Fruit fly (Drosophila melanogaster) Kc167 (cell line): ENCODE data around the gene Ibf2.
A peak's percentile ranks its signal among the peaks of the same experiment; 100 is the strongest.

Experiments
- Myc ChIP-seq: fragments of >200 bp; optimal IDR thresholded peaks from 2 replicates; lab custom pipeline; 2017; ENCODE audit warnings: missing external identifiers
- Sin3A ChIP-seq: fragments of >200 bp; optimal IDR thresholded peaks from 2 replicates; lab custom pipeline; 2018; ENCODE audit warnings: missing external identifiers
- h ChIP-seq: fragments of >200 bp; optimal IDR thresholded peaks from 3 replicates; lab custom pipeline; 2018; ENCODE audit warnings: missing external identifiers
- insv ChIP-seq: fragments of >200 bp; optimal IDR thresholded peaks from 3 replicates; lab custom pipeline; 2018; ENCODE audit warnings: missing external identifiers
- psq ChIP-seq: fragments of >200 bp; optimal IDR thresholded peaks from 2 replicates; lab custom pipeline; 2017; ENCODE audit warnings: missing external identifiers
- ttk ChIP-seq: sonication (Bioruptor generic); optimal IDR thresholded peaks from 2 replicates; lab custom pipeline; 2017; ENCODE audit warnings: missing external identifiers

Ibf2 gene

DNA sequence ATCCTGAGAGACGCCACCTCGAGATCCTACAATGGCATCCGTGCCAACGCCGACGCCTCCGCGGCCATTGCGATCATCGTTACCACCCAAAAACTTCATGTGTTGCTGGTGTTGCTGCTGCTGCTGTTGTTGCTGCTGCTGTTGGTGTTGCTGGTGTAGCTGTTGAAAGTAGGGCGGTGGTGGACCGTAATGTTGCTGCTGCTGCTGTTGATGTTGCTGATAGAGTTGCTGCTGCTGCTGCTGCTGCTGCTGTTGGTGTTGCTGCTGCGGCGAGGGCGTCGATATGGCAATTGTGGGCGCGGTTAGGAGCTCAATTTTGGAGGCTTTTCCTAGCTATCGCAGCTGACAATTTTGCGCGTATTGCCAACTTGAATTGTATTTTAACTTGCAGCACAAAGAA lies 24.5 kb downstream of the Ibf2 start:
- TF ChIP-seq Sin3A = no peak
- TF ChIP-seq ttk (lab: Kevin White, UChicago) = no peak
- no peak for TF ChIP-seq insv
- TF ChIP-seq psq (lab: Kevin White, UChicago) = no peak
- TF ChIP-seq Myc (lab: Kevin White, UChicago) = no peak
- no peak for TF ChIP-seq h

DNA sequence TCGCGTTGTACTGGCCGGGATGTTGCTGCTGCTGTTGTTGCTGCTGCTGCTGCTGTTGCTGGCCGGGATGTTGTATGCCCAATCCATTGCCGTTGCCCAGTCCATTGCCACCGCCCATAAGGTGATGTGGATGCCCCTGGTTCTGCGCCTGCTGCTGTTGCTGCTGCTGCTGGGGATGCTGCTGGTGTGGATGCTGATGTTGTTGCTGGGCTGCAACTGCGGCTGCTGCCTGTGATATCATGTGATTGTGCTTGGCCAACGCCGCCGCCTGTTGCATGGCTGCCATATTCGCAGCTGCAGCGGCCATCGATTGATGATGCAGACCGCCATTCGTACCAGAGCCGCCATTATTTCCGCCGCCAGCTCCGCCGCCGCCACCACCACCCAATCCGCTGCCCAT lies 26.0 kb downstream of the Ibf2 start:
- TF ChIP-seq insv = no peak
- TF ChIP-seq h = no peak
- no peak for TF ChIP-seq ttk (lab: Kevin White, UChicago)
- no peak for TF ChIP-seq Myc (lab: Kevin White, UChicago)
- no peak for TF ChIP-seq psq (lab: Kevin White, UChicago)
- no peak for TF ChIP-seq Sin3A

DNA sequence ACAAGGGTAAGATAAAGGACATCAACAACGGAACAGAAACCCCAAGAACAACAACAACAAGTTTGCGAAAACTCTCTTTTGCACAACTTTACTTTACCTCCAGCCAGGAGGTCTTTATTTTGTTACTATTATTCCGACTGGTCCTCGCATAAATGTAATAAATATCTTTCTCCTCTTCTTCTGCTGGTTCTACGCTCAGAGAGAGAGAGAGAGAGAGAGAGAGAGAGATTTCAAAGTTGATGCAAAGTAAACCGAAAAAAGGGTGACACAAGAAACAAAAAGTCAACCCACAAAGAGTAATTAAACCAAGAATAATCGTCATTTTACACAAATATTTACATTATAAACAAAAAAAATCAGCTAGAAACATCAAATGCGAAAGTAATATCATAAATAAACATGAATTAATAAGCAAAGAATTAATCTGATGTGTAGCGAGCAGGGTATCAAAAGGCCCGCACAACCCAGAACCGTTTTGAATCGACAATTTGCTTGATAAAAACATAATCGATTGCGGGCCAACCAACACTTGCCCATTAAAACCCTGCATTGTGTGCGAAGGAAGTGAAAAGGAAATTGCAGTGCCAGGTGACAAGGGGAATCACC lies 28.2 kb downstream of the Ibf2 start:
- no peak for TF ChIP-seq Myc (lab: Kevin White, UChicago)

DNA sequence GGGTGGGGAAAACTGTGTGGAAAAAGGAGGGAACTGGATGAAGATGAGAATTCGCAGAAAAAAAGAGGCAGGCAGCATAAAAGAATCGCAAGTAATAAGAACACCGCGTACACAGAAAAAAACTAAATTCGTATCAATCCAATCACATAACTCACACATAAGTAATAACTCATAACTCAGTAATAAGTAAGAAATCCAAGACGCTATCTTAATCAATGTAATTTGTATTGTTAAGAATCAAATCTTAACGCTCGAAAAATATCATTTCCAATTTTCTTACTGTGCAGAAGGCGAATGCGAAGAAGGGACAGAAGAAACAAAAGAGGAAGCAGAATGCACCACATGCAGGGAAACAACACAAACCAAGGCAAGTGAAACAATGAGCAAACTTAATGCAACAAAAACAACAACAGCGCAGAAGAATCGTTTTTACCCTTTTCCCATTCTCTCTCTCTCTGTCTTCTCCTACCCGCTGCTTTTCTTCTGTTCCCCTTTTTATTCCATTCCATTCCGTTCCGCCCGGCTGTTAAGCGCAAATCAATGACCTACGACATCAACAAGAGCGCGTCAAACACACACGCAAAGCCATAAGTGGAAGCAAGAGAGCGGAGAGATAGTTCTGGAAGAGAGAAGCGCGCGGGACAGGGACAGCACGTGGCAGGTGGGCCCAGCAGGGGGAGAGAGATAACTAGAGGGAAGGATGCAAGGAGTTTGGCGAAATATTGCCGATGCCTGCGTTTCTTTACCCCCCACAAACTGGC lies 29.0 kb downstream of the Ibf2 start:
- peak; percentile 36 for TF ChIP-seq psq (lab: Kevin White, UChicago)
- no peak for TF ChIP-seq Myc (lab: Kevin White, UChicago)

DNA sequence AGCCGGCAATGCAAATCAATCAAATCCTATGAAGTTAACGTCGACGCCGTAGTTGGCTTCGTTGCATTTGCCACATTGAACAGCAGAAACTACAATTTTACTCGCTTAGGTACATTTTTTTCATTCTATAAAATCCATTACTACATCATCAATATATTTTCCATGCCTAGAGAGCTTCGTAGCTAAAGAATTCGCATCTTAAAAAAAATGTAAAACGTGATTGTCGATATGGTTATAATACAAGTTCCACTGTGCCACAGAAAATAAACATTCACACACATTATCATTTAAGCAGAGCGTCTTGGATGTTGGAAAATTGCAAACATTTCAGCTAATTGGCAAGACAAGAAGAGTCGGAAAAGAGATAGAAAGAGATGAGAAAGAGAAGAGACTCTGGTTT lies 30.4 kb downstream of the Ibf2 start:
- TF ChIP-seq psq (lab: Kevin White, UChicago) (no peak), ttk (lab: Kevin White, UChicago) (no peak), Sin3A (no peak), Myc (lab: Kevin White, UChicago) (no peak), h (no peak)

DNA sequence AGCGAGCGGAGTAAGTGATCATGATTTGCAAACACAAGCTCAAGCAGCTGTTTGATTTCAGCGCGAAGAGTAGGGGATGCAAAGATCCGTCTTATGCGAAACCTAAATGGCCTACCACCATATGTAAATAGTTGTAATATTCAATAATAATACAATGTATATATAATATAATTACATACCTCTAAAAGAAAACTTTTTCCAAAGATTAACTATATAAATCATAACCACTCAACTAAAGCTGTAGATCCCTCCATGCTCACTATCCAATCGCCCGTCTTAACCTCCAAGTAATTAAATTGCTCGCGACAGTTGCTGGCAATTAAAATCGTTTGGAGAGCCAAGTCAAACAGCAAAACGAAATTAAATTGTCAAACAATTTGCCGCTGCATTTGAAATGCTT lies 31.0 kb downstream of the Ibf2 start:
- no peak for TF ChIP-seq psq (lab: Kevin White, UChicago)
- TF ChIP-seq Sin3A = no peak
- no peak for TF ChIP-seq h
- no peak for TF ChIP-seq Myc (lab: Kevin White, UChicago)
- TF ChIP-seq insv = no peak
- TF ChIP-seq ttk (lab: Kevin White, UChicago) = no peak

DNA sequence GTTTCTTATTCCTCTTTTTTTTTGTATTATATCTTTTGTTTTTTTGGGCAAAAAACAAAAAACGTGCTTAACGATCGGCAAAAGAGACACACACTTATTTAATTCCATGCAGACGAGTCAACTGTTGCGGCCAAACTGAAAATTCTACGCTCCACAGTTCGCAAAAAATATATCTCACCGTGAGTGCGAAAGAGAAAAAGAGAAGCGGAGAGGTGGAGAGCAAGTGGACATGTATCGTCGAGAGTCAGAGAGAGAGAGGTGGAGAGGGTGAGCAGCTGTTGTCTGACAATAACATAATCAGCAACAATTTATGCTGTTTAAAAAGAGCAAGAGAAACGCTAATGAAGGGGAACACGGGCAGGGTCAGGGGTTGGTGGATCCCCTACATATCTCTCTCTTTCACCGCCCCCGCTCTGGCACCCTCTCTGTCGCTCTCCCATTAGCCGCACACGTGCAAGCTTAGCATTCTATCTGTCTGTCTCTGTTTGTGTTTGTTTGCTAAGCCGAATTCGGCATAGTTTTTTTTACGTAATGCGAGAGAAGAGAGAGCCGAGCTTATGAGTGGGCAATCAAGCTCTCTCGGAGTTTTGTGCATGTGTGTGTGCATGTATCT lies 31.5 kb downstream of the Ibf2 start:
- TF ChIP-seq Myc (lab: Kevin White, UChicago) (no peak), psq (lab: Kevin White, UChicago) (no peak), h (no peak), insv (no peak), Sin3A (no peak), ttk (lab: Kevin White, UChicago) (no peak)

DNA sequence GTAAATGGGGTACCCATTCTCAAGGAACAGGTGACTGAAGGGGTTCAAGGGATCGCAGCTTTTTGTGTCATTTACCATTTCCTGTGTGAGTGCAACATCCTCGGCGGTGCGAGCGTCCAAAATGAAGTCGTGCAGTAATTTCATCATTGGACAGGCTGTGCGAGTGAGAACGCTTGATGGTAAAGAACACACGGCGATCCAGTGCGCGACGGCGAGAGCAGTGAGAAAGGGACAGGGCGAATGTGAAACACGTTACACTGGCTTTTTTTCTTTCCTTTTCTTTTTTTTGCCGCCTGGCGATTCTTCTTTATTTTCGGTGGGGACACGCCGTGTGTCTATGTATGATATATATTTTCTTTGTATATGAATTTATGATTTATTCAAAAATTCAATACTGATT lies 32.2 kb downstream of the Ibf2 start:
- TF ChIP-seq insv (no peak), ttk (lab: Kevin White, UChicago) (no peak), Myc (lab: Kevin White, UChicago) (no peak), Sin3A (no peak), h (no peak), psq (lab: Kevin White, UChicago) (no peak)

DNA sequence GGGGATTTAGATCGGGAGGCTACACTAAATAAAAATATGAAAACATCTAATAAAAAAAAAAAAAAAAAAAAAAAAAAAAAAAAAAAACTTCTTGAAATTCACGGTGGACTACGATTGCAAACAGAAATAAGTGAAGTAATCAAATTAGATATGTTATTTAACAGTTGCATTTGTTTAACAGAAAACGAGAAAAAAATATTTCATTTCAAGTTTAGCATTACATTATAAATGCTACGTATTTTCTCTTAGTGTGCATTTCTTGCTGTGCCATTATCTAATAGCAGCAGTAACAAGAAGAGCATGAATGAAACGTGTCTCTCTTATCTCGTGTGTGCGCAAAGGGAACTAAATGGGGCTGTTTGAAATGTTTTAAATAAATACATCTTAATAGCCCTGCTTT lies 33.5 kb downstream of the Ibf2 start:
- TF ChIP-seq insv (no peak), ttk (lab: Kevin White, UChicago) (no peak), Myc (lab: Kevin White, UChicago) (no peak), psq (lab: Kevin White, UChicago) (no peak), h (no peak)

DNA sequence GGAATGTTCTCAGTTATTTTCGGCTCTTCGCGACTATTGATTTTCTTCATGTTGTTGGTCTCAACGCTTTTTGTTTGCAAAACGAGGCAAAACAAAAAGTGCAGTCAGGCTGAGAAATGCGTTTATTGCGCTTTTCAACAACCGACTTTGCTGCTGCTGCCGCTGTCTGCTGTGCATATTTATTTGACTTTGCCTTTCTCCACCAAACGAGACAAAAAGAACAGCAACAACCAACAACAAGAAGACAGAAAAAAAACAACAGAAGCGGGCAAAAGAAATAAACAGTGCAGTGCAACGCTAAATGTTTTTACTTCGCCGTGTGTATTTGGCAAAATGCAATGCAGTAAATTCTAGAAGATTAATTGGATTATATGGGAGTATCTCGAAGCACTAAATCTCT lies 35.9 kb downstream of the Ibf2 start:
- TF ChIP-seq Myc (lab: Kevin White, UChicago) = no peak
- no peak for TF ChIP-seq ttk (lab: Kevin White, UChicago)

DNA sequence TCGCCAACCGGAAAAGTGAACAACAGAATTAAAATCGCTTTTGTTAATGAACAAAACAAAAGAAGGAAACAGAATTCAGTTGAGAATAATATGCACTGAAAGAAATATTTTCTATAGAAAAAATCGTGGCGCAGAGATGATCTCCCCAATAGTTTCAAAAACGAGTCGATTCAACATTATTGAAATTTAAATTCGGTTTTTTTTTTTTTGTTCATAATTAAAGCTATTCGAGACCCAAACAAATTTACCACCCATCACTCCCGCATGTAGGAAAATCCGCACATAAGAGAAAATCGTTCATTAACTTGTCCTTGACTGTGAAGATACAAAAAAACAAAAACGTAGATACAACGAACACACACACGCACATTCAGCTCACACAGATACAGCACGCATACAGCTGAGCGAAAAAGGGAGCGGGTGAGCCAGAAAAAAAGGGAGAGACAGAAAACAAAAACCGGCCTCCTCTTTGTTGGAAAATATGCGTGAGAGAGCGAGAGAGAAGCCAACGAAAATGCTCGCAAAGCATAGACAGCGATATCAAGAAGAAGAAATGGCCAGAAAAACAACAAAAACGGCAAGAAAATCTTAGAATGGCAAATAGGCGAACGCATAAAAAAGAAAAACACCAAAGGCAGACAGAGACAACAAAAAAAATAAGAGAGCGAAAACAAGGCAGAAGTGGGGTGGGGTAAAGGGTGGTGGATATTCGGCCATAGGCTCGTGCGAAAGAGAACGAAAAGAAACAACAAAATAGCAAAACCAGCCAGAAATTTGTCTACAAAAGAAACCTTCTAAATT lies 38.0 kb downstream of the Ibf2 start:
- no peak for TF ChIP-seq insv
- TF ChIP-seq psq (lab: Kevin White, UChicago) = no peak
- TF ChIP-seq ttk (lab: Kevin White, UChicago) = no peak
- no peak for TF ChIP-seq Sin3A
- TF ChIP-seq h = no peak
- no peak for TF ChIP-seq Myc (lab: Kevin White, UChicago)

DNA sequence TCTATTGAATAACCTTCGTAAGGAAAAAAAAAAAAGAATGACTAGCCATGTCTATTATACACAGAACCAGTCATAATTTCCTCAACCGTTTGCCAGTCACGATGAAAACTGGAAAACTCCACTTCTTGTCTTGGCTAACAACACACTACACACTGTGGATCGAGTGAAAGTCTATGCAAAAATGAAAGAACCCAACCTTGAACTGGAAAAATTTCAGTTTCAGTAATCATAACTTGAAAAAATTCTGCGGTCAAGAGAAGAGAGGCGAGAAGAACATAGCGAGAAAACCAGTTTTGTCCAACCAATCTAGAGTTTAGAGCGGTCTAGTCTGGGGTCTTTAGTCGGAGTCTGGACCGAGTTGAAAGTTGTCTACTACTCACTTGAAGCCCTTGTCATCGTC lies 40.7 kb downstream of the Ibf2 start:
- TF ChIP-seq ttk (lab: Kevin White, UChicago) (no peak), h (no peak), insv (no peak), Sin3A (no peak), Myc (lab: Kevin White, UChicago) (no peak), psq (lab: Kevin White, UChicago) (no peak)

DNA sequence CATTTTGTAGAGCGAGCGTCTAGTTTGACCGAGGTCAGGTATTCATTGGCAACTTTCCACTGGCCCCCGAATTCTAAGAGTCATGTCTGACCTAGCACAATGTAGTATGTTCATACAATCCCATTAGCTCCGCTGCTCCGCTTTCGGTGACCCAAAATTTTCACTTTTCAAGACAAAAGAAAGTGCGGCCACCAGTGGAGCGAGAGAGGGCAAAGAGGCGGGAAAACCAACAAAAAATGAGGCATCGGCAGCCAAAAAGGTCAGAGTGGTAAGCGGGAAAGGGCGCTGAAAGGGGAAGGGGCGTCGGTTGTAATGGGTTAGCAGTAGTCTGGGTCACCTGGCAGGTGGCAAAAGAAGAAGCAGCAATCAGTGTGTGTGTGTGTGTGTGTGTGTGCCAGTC lies 42.8 kb downstream of the Ibf2 start:
- TF ChIP-seq Sin3A = no peak
- no peak for TF ChIP-seq h
- TF ChIP-seq psq (lab: Kevin White, UChicago) = no peak
- TF ChIP-seq insv = no peak
- no peak for TF ChIP-seq ttk (lab: Kevin White, UChicago)
- TF ChIP-seq Myc (lab: Kevin White, UChicago) = no peak
